Worm (Caenorhabditis elegans) whole organism, young adult: ENCODE data around the gene col-17.

Experiments
- D2030.7 ChIP-seq: fragments of 200-800 bp; sonication (Bioruptor generic); IDR thresholded peaks from 2 replicates; pipeline ENCODE4 v1.3.6; 2022; ENCODE audit warnings: missing genetic modification reagents, missing genetic modification characterization, missing compliant biosample characterization
- F22D6.2 ChIP-seq: sonication (generic microtip); optimal IDR thresholded peaks from 2 replicates; lab custom pipeline; 2016; ENCODE audit warnings: mild to moderate bottlenecking, missing genetic modification characterization, missing compliant biosample characterization
- F55B11.4 ChIP-seq: sonication (generic microtip); optimal IDR thresholded peaks from 2 replicates; lab custom pipeline; 2016; ENCODE audit warnings: missing compliant biosample characterization, missing genetic modification characterization, borderline replicate concordance; ENCODE audit not compliant: insufficient read depth
- K11D2.4 ChIP-seq: fragments of 200-800 bp; sonication (Bioruptor generic); IDR thresholded peaks from 2 replicates; pipeline ENCODE4 v1.3.6; 2022; ENCODE audit warnings: missing genetic modification reagents, missing genetic modification characterization, missing compliant biosample characterization
- K12H6.12 ChIP-seq: fragments of 200-800 bp; sonication (Bioruptor generic); optimal IDR thresholded peaks from 2 replicates; lab custom pipeline; 2018; ENCODE audit warnings: mild to moderate bottlenecking, missing genetic modification characterization, missing compliant biosample characterization
- Y53F4B.3 ChIP-seq: fragments of 200-800 bp; sonication (Bioruptor generic); IDR thresholded peaks from 2 replicates; pipeline ENCODE4 v1.3.6; 2022; ENCODE audit warnings: missing genetic modification reagents, missing genetic modification characterization, missing compliant biosample characterization
- Y95B8A.8 ChIP-seq: fragments of 200-800 bp; sonication (Bioruptor generic); IDR thresholded peaks from 2 replicates; pipeline ENCODE4 v1.3.6; 2022; ENCODE audit warnings: missing genetic modification reagents, missing genetic modification characterization, missing compliant biosample characterization
- aptf-2 ChIP-seq: fragments of 200-800 bp; sonication (Bioruptor generic); conservative IDR thresholded peaks from 2 replicates; pipeline ENCODE4 v1.3.6; 2022; ENCODE audit warnings: missing genetic modification reagents, missing genetic modification characterization, missing compliant biosample characterization
- aptf-3 ChIP-seq: fragments of 200-800 bp; sonication (Bioruptor generic); IDR thresholded peaks from 2 replicates; pipeline ENCODE4 v1.3.6; 2022; ENCODE audit warnings: missing genetic modification characterization, missing compliant biosample characterization
- atf-7 ChIP-seq: sonication (generic microtip); optimal IDR thresholded peaks from 2 replicates; lab custom pipeline; 2017; ENCODE audit warnings: mild to moderate bottlenecking, missing genetic modification characterization, missing compliant biosample characterization
- attf-5 ChIP-seq: fragments of 200-800 bp; sonication (Bioruptor generic); optimal IDR thresholded peaks from 2 replicates; lab custom pipeline; 2018; ENCODE audit warnings: mild to moderate bottlenecking, missing genetic modification characterization, missing compliant biosample characterization
- cebp-1 ChIP-seq, 2 experiments: fragments of 200-800 bp in 1 of 2; sonication (Bioruptor generic) in 1 of 2; sonication (generic microtip) in 1 of 2; IDR thresholded peaks in 1 of 2; optimal IDR thresholded peaks in 1 of 2; 2 replicates each; pipeline versions ENCODE4 v1.3.6 to Lab custom; 2017 to 2022; ENCODE audit warnings: missing compliant biosample characterization in 2 of 2, missing genetic modification characterization in 2 of 2, mild to moderate bottlenecking in 1 of 2, missing genetic modification reagents in 1 of 2, moderate library complexity in 1 of 2
- cebp-2 ChIP-seq: fragments of 200-800 bp; sonication (Bioruptor generic); IDR thresholded peaks from 2 replicates; pipeline ENCODE4 v1.3.6; 2022; ENCODE audit warnings: missing genetic modification characterization, missing compliant biosample characterization
- ceh-27 ChIP-seq: fragments of 200-800 bp; sonication (Bioruptor generic); optimal IDR thresholded peaks from 2 replicates; lab custom pipeline; 2018; ENCODE audit warnings: mild to moderate bottlenecking, missing genetic modification characterization, moderate library complexity, missing compliant biosample characterization
- dox-1 ChIP-seq: fragments of 200-800 bp; sonication (Bioruptor generic); IDR thresholded peaks from 2 replicates; pipeline ENCODE4 v1.3.6; 2022; ENCODE audit warnings: missing genetic modification reagents, missing genetic modification characterization, missing compliant biosample characterization
- dpl-1 ChIP-seq: fragments of 150-350 bp; optimal IDR thresholded peaks from 2 replicates; lab custom pipeline; 2014; ENCODE audit warnings: missing biosample characterization, missing genetic modification reagents, missing genetic modification characterization
- efl-1 ChIP-seq: fragments of 150-350 bp; optimal IDR thresholded peaks from 2 replicates; lab custom pipeline; 2014; ENCODE audit warnings: missing biosample characterization, missing genetic modification reagents, missing genetic modification characterization
- egl-18 ChIP-seq: fragments of 200-800 bp; sonication (Bioruptor generic); IDR thresholded peaks from 2 replicates; pipeline ENCODE4 v1.3.6; 2022; ENCODE audit warnings: missing genetic modification reagents, missing genetic modification characterization, missing compliant biosample characterization
- hmg-1.2 ChIP-seq: fragments of 200-800 bp; sonication (Bioruptor generic); IDR thresholded peaks from 2 replicates; pipeline ENCODE4 v1.3.6; 2022; ENCODE audit warnings: missing genetic modification reagents, missing genetic modification characterization, missing compliant biosample characterization
- hsf-1 ChIP-seq: fragments of 200-800 bp; sonication (Bioruptor generic); IDR thresholded peaks from 2 replicates; pipeline ENCODE4 v1.3.6; 2022; ENCODE audit warnings: missing genetic modification reagents, missing genetic modification characterization, missing compliant biosample characterization
- lin-35 ChIP-seq, 3 experiments: fragments of 150-350 bp in 2 of 3; sonication (generic microtip) in 1 of 3; optimal IDR thresholded peaks; 2 replicates each; lab custom pipeline; 2014 to 2018; ENCODE audit warnings: missing biosample characterization in 3 of 3, missing genetic modification characterization in 3 of 3, missing genetic modification reagents in 3 of 3
- lin-40 ChIP-seq: sonication (generic microtip); optimal IDR thresholded peaks from 2 replicates; lab custom pipeline; 2016; ENCODE audit warnings: missing genetic modification characterization, mild to moderate bottlenecking, missing compliant biosample characterization, missing genotype, missing genetic modification reagents
- lin-54 ChIP-seq: fragments of 200-800 bp; sonication (Bioruptor generic); optimal IDR thresholded peaks from 2 replicates; lab custom pipeline; 2018; ENCODE audit warnings: mild to moderate bottlenecking, missing genetic modification characterization, missing compliant biosample characterization
- lsl-1 ChIP-seq: fragments of 200-800 bp; sonication (Bioruptor generic); optimal IDR thresholded peaks from 2 replicates; lab custom pipeline; 2018; ENCODE audit warnings: mild to moderate bottlenecking, missing genetic modification characterization, moderate library complexity, missing compliant biosample characterization
- madf-3 ChIP-seq: fragments of 200-800 bp; sonication (Bioruptor generic); IDR thresholded peaks from 2 replicates; pipeline ENCODE4 v1.3.6; 2022; ENCODE audit warnings: missing genetic modification reagents, missing genetic modification characterization, missing compliant biosample characterization
- madf-6 ChIP-seq: fragments of 200-800 bp; sonication (Bioruptor generic); IDR thresholded peaks from 2 replicates; pipeline ENCODE4 v1.3.6; 2022; ENCODE audit warnings: missing genetic modification reagents, missing genetic modification characterization, missing compliant biosample characterization
- madf-8 ChIP-seq: fragments of 200-800 bp; sonication (Bioruptor generic); conservative IDR thresholded peaks from 2 replicates; pipeline ENCODE4 v1.3.6; 2022; ENCODE audit warnings: missing genetic modification reagents, missing genetic modification characterization, missing compliant biosample characterization
- nfya-1 ChIP-seq: sonication (generic microtip); optimal IDR thresholded peaks from 2 replicates; lab custom pipeline; 2017; ENCODE audit warnings: antibody characterized with exemption, missing compliant biosample characterization, missing genetic modification characterization, borderline replicate concordance; ENCODE audit not compliant: insufficient read depth
- nfyb-1 ChIP-seq: fragments of 200-800 bp; sonication (Bioruptor generic); IDR thresholded peaks from 2 replicates; pipeline ENCODE4 v1.3.6; 2022; ENCODE audit warnings: missing genetic modification reagents, missing genetic modification characterization, missing compliant biosample characterization
- nhr-80 ChIP-seq: sonication (generic microtip); optimal IDR thresholded peaks from 2 replicates; lab custom pipeline; 2016; ENCODE audit warnings: missing genetic modification characterization, missing compliant biosample characterization
- pha-4 ChIP-seq: fragments of 150-350 bp; sonication (generic microtip); optimal IDR thresholded peaks from 2 replicates; lab custom pipeline; 2014; ENCODE audit warnings: missing biosample characterization, missing genetic modification reagents, missing genetic modification characterization
- rpc-1 ChIP-seq, 2 experiments: fragments of 150-350 bp in 1 of 2; sonication (generic microtip) in 1 of 2; optimal IDR thresholded peaks; 2 replicates each; lab custom pipeline; 2014 to 2018; ENCODE audit warnings: missing biosample characterization in 1 of 2, missing genetic modification characterization in 1 of 2, missing genetic modification reagents in 1 of 2, missing genotype in 1 of 2
- tbp1 ChIP-seq: fragments of 200-800 bp; sonication (Bioruptor generic); optimal IDR thresholded peaks from 2 replicates; lab custom pipeline; 2018; ENCODE audit warnings: mild to moderate bottlenecking, missing genetic modification characterization, missing compliant biosample characterization
- xnd-1 ChIP-seq: sonication (generic microtip); optimal IDR thresholded peaks from 2 replicates; lab custom pipeline; 2016; ENCODE audit warnings: missing genotype, missing genetic modification reagents, missing genetic modification characterization, missing compliant biosample characterization

Gene col-17

ce11 chrII:4882498-4882897 is 15.1 kb upstream of the col-17 start:
- TF ChIP-seq xnd-1 (tag; lab: Kevin White, UChicago), result no peak
- TF ChIP-seq lin-35 (GFP tag; optimal IDR thresholded peaks at IDR 0.05; lab: Kevin White, UChicago), result no peak
- TF ChIP-seq cebp-2 (GFP tag; lab: Robert Waterston, UW), result no peak
- TF ChIP-seq pha-4 (tag; lab: Kevin White, UChicago), result no peak
- TF ChIP-seq lsl-1, result no peak

ce11 chrII:4881727-4882126 is 14.4 kb upstream of the col-17 start, which contains the start of gene gst-7:
gst-7 (plus strand) TSS chrII:4882062.
- TF ChIP-seq K11D2.4 (GFP tag; lab: Robert Waterston, UW), result no peak
- peak; percentile 72 for TF ChIP-seq madf-6
- TF ChIP-seq efl-1 (GFP tag; lab: Kevin White, UChicago), result peak; percentile 68
- TF ChIP-seq lin-40 (tag; lab: Kevin White, UChicago), result peak; percentile 28
- TF ChIP-seq aptf-3 (GFP tag; lab: Robert Waterston, UW), result 0 out of 2 replicates have a peak, but pooled peaks have one; percentile 60
- TF ChIP-seq cebp-1 (GFP tag; IDR thresholded peaks at IDR 0.05; lab: Robert Waterston, UW), result no peak
- TF ChIP-seq cebp-1 (tag; optimal IDR thresholded peaks at IDR 0.05; lab: Kevin White, UChicago), result peak; percentile 1
- TF ChIP-seq nfyb-1 (GFP tag; lab: Robert Waterston, UW), result 0 out of 2 replicates have a peak, but pooled peaks have one; percentile 32
- peak; percentile 25; the same call in 1 of the 2 replicates for TF ChIP-seq D2030.7 (GFP tag; lab: Robert Waterston, UW)
- no peak for TF ChIP-seq Y95B8A.8 (GFP tag; lab: Robert Waterston, UW)
- TF ChIP-seq dpl-1 (GFP tag; lab: Kevin White, UChicago), result peak; percentile 48
- peak; percentile 44; the same call in 1 of the 2 replicates for TF ChIP-seq hsf-1
- peak; percentile 38 for TF ChIP-seq ceh-27
- TF ChIP-seq egl-18 (GFP tag; lab: Robert Waterston, UW), result no peak
- TF ChIP-seq dox-1 (GFP tag; lab: Robert Waterston, UW), result 0 out of 2 replicates have a peak, but pooled peaks have one; percentile 7
- TF ChIP-seq tbp1, result peak; percentile 41
- no peak for TF ChIP-seq K12H6.12 (tag; lab: Kevin White, UChicago)
- no peak for TF ChIP-seq attf-5 (GFP tag; lab: Kevin White, UChicago)
- TF ChIP-seq lsl-1, result peak; percentile 10
- TF ChIP-seq lin-54 (GFP tag; lab: Kevin White, UChicago), result peak; percentile 18
- TF ChIP-seq nhr-80, result peak; percentile 58
- no peak for TF ChIP-seq Y53F4B.3 (GFP tag; lab: Robert Waterston, UW)
- no peak for TF ChIP-seq F22D6.2 (tag; lab: Kevin White, UChicago)
- TF ChIP-seq nfya-1, result no peak
- no peak for TF ChIP-seq rpc-1 (optimal IDR thresholded peaks at IDR 0.05; lab: Kevin White, UChicago)
- TF ChIP-seq rpc-1 (tag; optimal IDR thresholded peaks at IDR 0.05; lab: Kevin White, UChicago), result no peak
- TF ChIP-seq madf-3 (GFP tag; lab: Robert Waterston, UW), result no peak
- TF ChIP-seq hmg-1.2, result peak; percentile 58; the same call in 1 of the 2 replicates
- peak; percentile 35; the same call in 1 of the 2 replicates for TF ChIP-seq madf-8

- no peak for TF ChIP-seq madf-8
- TF ChIP-seq nhr-80, result peak; percentile 29
Observed at ce11 chrII:4879629-4880028, 12.3 kb upstream of the col-17 start, which contains the start of gene gst-6. gst-6 (plus strand) TSS chrII:4879891.

- peak; percentile 16 for TF ChIP-seq lin-40 (tag; lab: Kevin White, UChicago)
- TF ChIP-seq atf-7, result no peak
- no peak for TF ChIP-seq aptf-2
- TF ChIP-seq madf-8, result no peak
- TF ChIP-seq F55B11.4 (tag; lab: Kevin White, UChicago), result no peak
Observed at ce11 chrII:4876091-4876490, 8.7 kb upstream of the col-17 start, which contains the start of gene F11G11.13. F11G11.13 (minus strand) TSS chrII:4876179.
